Worm (Caenorhabditis elegans) whole organism, dauer: ENCODE measurements around the gene T22C8.3.

Experiments used
- unc-62 ChIP-seq: sonication (generic microtip); optimal IDR thresholded peaks from 2 replicates; lab custom pipeline; 2017; ENCODE audit warnings: missing biosample characterization, missing genetic modification reagents, missing genetic modification characterization

The T22C8.3 gene

ce11 chrII:8600165-8600564 lies 21.6 kb downstream of the T22C8.3 start, which contains the start of gene pigg-1:
Gene pigg-1 (minus strand): TSS chrII:8600265.
- no peak for TF ChIP-seq unc-62 (GFP tag; lab: Kevin White, UChicago)

- TF ChIP-seq unc-62 (GFP tag; lab: Kevin White, UChicago) = no peak
Observed at ce11 chrII:8599214-8599613, 22.6 kb downstream of the T22C8.3 start, which contains the start of gene F28C6.5. Gene F28C6.5 (plus strand): TSS chrII:8599514.

ce11 chrII:8593840-8594625 lies 27.8 kb downstream of the T22C8.3 start, which contains the start of gene aptf-3:
Gene aptf-3 (plus strand): TSS chrII:8594190.
- TF ChIP-seq unc-62 (GFP tag; lab: Kevin White, UChicago) = no peak

- no peak for TF ChIP-seq unc-62 (GFP tag; lab: Kevin White, UChicago)
Observed at ce11 chrII:8590684-8591083, 31.1 kb downstream of the T22C8.3 start, which contains the start of gene aptf-4. Gene aptf-4 (plus strand): TSS chrII:8590984.

- TF ChIP-seq unc-62 (GFP tag; lab: Kevin White, UChicago) = no peak
Observed at ce11 chrII:8589227-8589626, 32.6 kb downstream of the T22C8.3 start.

- no peak for TF ChIP-seq unc-62 (GFP tag; lab: Kevin White, UChicago)
Observed at ce11 chrII:8588442-8588841, 33.3 kb downstream of the T22C8.3 start.

ce11 chrII:8587660-8588230 lies 34.0 kb downstream of the T22C8.3 start:
- TF ChIP-seq unc-62 (GFP tag; lab: Kevin White, UChicago) = no peak

- no peak for TF ChIP-seq unc-62 (GFP tag; lab: Kevin White, UChicago)
Observed at ce11 chrII:8585921-8586320, 35.9 kb downstream of the T22C8.3 start.

- no peak for TF ChIP-seq unc-62 (GFP tag; lab: Kevin White, UChicago)
Observed at ce11 chrII:8585036-8585627, 36.7 kb downstream of the T22C8.3 start, which contains the start of gene F54C9.11. Gene F54C9.11 (minus strand): TSS chrII:8585086.

ce11 chrII:8583035-8583434 lies 38.7 kb downstream of the T22C8.3 start:
- no peak for TF ChIP-seq unc-62 (GFP tag; lab: Kevin White, UChicago)

ce11 chrII:8581700-8582099 lies 40.1 kb downstream of the T22C8.3 start, which contains the start of gene arl-1:
Gene arl-1 (plus strand): TSS chrII:8582000.
- TF ChIP-seq unc-62 (GFP tag; lab: Kevin White, UChicago) = no peak

- TF ChIP-seq unc-62 (GFP tag; lab: Kevin White, UChicago) = no peak
Observed at ce11 chrII:8577509-8578099, 44.2 kb downstream of the T22C8.3 start, which contains the start of gene F54C9.9. Gene F54C9.9 (plus strand): TSS chrII:8578049.

ce11 chrII:8575184-8575583 lies 46.6 kb downstream of the T22C8.3 start, which contains the start of gene puf-5:
Gene puf-5 (plus strand): TSS chrII:8575541.
- no peak for TF ChIP-seq unc-62 (GFP tag; lab: Kevin White, UChicago)

ce11 chrII:8573044-8573443 lies 48.7 kb downstream of the T22C8.3 start, which contains the start of gene F54C9.7:
Gene F54C9.7 (plus strand): TSS chrII:8573344.
- TF ChIP-seq unc-62 (GFP tag; lab: Kevin White, UChicago) = no peak

- no peak for TF ChIP-seq unc-62 (GFP tag; lab: Kevin White, UChicago)
Observed at ce11 chrII:8570977-8571376, 50.8 kb downstream of the T22C8.3 start, which contains the start of gene bcs-1. Gene bcs-1 (plus strand): TSS chrII:8571085.
